Worm (Caenorhabditis elegans) whole organism, L2 larva: ENCODE results near the gene clp-6.
A peak's percentile ranks its signal among the peaks of the same experiment; 100 is the strongest.

Experiments used
- F13H6.1 ChIP-seq: sonication (generic microtip); optimal IDR thresholded peaks from 2 replicates; lab custom pipeline; 2016; ENCODE audit warnings: missing genetic modification characterization, missing compliant biosample characterization
- Y55F3AM.14 ChIP-seq: fragments of 200-800 bp; sonication (Bioruptor generic); optimal IDR thresholded peaks from 2 replicates; lab custom pipeline; 2018; ENCODE audit warnings: mild to moderate bottlenecking, missing genetic modification characterization, missing compliant biosample characterization
- ZK546.5 ChIP-seq: sonication (generic microtip); optimal IDR thresholded peaks from 2 replicates; lab custom pipeline; 2017; ENCODE audit warnings: missing biosample characterization, missing genetic modification characterization
- ama-1 ChIP-seq: fragments of 150-350 bp; optimal IDR thresholded peaks from 2 replicates; lab custom pipeline; 2018; ENCODE audit warnings: inconsistent platforms
- blmp-1 ChIP-seq: sonication (generic microtip); optimal IDR thresholded peaks from 2 replicates; lab custom pipeline; 2017; ENCODE audit warnings: missing genetic modification characterization, mild to moderate bottlenecking, missing compliant biosample characterization, antibody characterized with exemption, moderate library complexity; ENCODE audit not compliant: insufficient read depth
- dmd-4 ChIP-seq: sonication (generic microtip); optimal IDR thresholded peaks from 2 replicates; lab custom pipeline; 2017; ENCODE audit warnings: missing biosample characterization, missing genetic modification characterization
- elt-1 ChIP-seq: fragments of 150-350 bp; optimal IDR thresholded peaks from 2 replicates; lab custom pipeline; 2014; ENCODE audit warnings: missing biosample characterization, missing genetic modification characterization
- fos-1 ChIP-seq: fragments of 150-350 bp; optimal IDR thresholded peaks from 2 replicates; lab custom pipeline; 2014; ENCODE audit warnings: missing biosample characterization, missing genetic modification characterization
- gmeb-1 ChIP-seq: fragments of 150-350 bp; optimal IDR thresholded peaks from 2 replicates; lab custom pipeline; 2014; ENCODE audit warnings: missing biosample characterization, missing genetic modification characterization
- lin-11 ChIP-seq: fragments of 150-350 bp; sonication (generic microtip); optimal IDR thresholded peaks from 2 replicates; lab custom pipeline; 2014; ENCODE audit warnings: missing biosample characterization, missing genetic modification characterization, inconsistent platforms, mixed read lengths
- lin-13 ChIP-seq: fragments of 150-350 bp; optimal IDR thresholded peaks from 2 replicates; lab custom pipeline; 2014; ENCODE audit warnings: missing biosample characterization, missing genetic modification reagents, missing genetic modification characterization
- lin-39 ChIP-seq: fragments of 150-350 bp; optimal IDR thresholded peaks from 2 replicates; lab custom pipeline; 2014; ENCODE audit warnings: missing biosample characterization, missing genetic modification reagents, missing genetic modification characterization
- lsy-2 ChIP-seq, 2 experiments: fragments of 150-350 bp in 1 of 2; sonication (generic microtip) in 1 of 2; optimal IDR thresholded peaks; 2 replicates each; lab custom pipeline; 2014 to 2017; ENCODE audit warnings: missing biosample characterization in 2 of 2, missing genetic modification characterization in 2 of 2
- mbf-1 ChIP-seq: sonication (generic microtip); optimal IDR thresholded peaks from 2 replicates; lab custom pipeline; 2017; ENCODE audit warnings: missing biosample characterization, missing genetic modification characterization
- nhr-10 ChIP-seq: sonication (generic microtip); optimal IDR thresholded peaks from 2 replicates; lab custom pipeline; 2017; ENCODE audit warnings: missing biosample characterization, missing genetic modification characterization
- nhr-23 ChIP-seq: fragments of 150-350 bp; optimal IDR thresholded peaks from 2 replicates; lab custom pipeline; 2014; ENCODE audit warnings: missing biosample characterization, missing genetic modification reagents, missing genetic modification characterization
- nhr-25 ChIP-seq: fragments of 150-350 bp; sonication (generic microtip); optimal IDR thresholded peaks from 3 replicates; lab custom pipeline; 2014; ENCODE audit warnings: missing biosample characterization, missing genetic modification characterization
- sem-4 ChIP-seq: fragments of 150-350 bp; optimal IDR thresholded peaks from 2 replicates; lab custom pipeline; 2014; ENCODE audit warnings: missing biosample characterization, missing genetic modification reagents, missing genetic modification characterization
- skn-1 ChIP-seq: sonication (generic microtip); optimal IDR thresholded peaks from 2 replicates; lab custom pipeline; 2017; ENCODE audit warnings: missing biosample characterization, missing genetic modification characterization
- sma-9 ChIP-seq, 2 experiments: fragments of 150-350 bp in 1 of 2; sonication (generic microtip) in 1 of 2; optimal IDR thresholded peaks; 2 replicates each; lab custom pipeline; 2014 to 2016; ENCODE audit warnings: missing genetic modification characterization in 2 of 2, mild to moderate bottlenecking in 1 of 2, missing biosample characterization in 1 of 2, missing compliant biosample characterization in 1 of 2, missing genetic modification reagents in 1 of 2, moderate library complexity in 1 of 2
- snpc-4 ChIP-seq: fragments of 150-350 bp; optimal IDR thresholded peaks from 2 replicates; lab custom pipeline; 2014; ENCODE audit warnings: missing biosample characterization, missing genetic modification characterization
- unc-39 ChIP-seq: fragments of 150-350 bp; optimal IDR thresholded peaks from 2 replicates; lab custom pipeline; 2014; ENCODE audit warnings: missing biosample characterization, missing genetic modification characterization
- unc-55 ChIP-seq: fragments of 150-350 bp; sonication (generic microtip); optimal IDR thresholded peaks from 3 replicates; lab custom pipeline; 2014; ENCODE audit warnings: missing biosample characterization, missing genetic modification reagents, missing genetic modification characterization
- ztf-1 ChIP-seq: fragments of 200-800 bp; sonication (Bioruptor generic); conservative IDR thresholded peaks from 2 replicates; pipeline ENCODE4 v1.3.6; 2022; ENCODE audit warnings: missing genetic modification characterization, missing compliant biosample characterization

The clp-6 gene

DNA sequence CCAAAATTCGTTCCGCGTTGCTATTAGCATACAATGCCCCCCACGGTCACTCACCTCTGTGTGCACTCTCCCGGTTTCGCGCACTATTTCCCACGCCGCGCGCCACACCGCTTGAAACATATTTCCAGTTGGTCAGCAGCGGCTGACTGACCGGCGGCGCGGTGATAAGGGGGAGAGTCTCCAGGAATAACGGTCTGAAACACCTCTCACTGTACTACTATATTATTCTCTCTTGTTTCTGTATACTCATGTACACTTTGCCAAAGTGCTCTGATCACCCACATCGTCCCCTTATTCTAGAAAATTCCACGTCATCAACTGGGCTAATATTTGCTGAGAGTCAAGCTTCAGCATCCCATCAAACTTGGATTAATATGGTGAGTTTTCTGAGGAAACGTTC is 48.9 kb downstream of the clp-6 start, which contains the start of gene nhr-41:
Gene nhr-41, plus strand, starts transcription at position 301 of the 400 bp plus-strand sequence.
- no peak for TF ChIP-seq ztf-1 (GFP tag; lab: Robert Waterston, UW)
- no peak for TF ChIP-seq lsy-2 (tag; optimal IDR thresholded peaks at IDR 0.05; lab: Kevin White, UChicago)
- no peak for TF ChIP-seq F13H6.1 (tag; lab: Kevin White, UChicago)
- TF ChIP-seq dmd-4 (tag; lab: Kevin White, UChicago) = no peak
- no peak for TF ChIP-seq unc-39 (tag; lab: Kevin White, UChicago)
- TF ChIP-seq unc-55 (GFP tag; lab: Kevin White, UChicago) = no peak
- TF ChIP-seq snpc-4 (tag; lab: Kevin White, UChicago) = no peak
- no peak for TF ChIP-seq blmp-1 (tag; lab: Kevin White, UChicago)
- no peak for TF ChIP-seq nhr-10
- no peak for TF ChIP-seq nhr-23 (tag; lab: Kevin White, UChicago)
- TF ChIP-seq ZK546.5 = no peak
- TF ChIP-seq mbf-1 (tag; lab: Kevin White, UChicago) = no peak
- no peak for TF ChIP-seq elt-1
- TF ChIP-seq gmeb-1 (tag; lab: Kevin White, UChicago) = no peak
- TF ChIP-seq skn-1 = no peak
- no peak for TF ChIP-seq lin-39

ce11 chrIV:1385500-1385899 is 49.3 kb downstream of the clp-6 start:
- no peak for TF ChIP-seq nhr-23 (tag; lab: Kevin White, UChicago)
- TF ChIP-seq fos-1 = no peak
- no peak for TF ChIP-seq Y55F3AM.14 (GFP tag; lab: Kevin White, UChicago)
- no peak for TF ChIP-seq lin-11 (tag; lab: Kevin White, UChicago)
- no peak for TF ChIP-seq sma-9 (GFP tag; optimal IDR thresholded peaks at IDR 0.05; lab: Kevin White, UChicago)
- no peak for TF ChIP-seq sma-9 (tag; optimal IDR thresholded peaks at IDR 0.05; lab: Kevin White, UChicago)
- no peak for TF ChIP-seq sem-4 (tag; lab: Kevin White, UChicago)
- no peak for TF ChIP-seq skn-1
- no peak for TF ChIP-seq elt-1
- no peak for TF ChIP-seq ama-1 (lab: Kevin White, UChicago)
- no peak for TF ChIP-seq F13H6.1 (tag; lab: Kevin White, UChicago)
- no peak for TF ChIP-seq blmp-1 (tag; lab: Kevin White, UChicago)
- TF ChIP-seq lin-13 = no peak

- no peak for TF ChIP-seq lin-39
- peak; percentile 8 for TF ChIP-seq nhr-25 (tag; lab: Kevin White, UChicago)
Observed at ce11 chrIV:1381596-1382274, 53.1 kb downstream of the clp-6 start.
